Worm (Caenorhabditis elegans) whole organism, L2 larva: ENCODE measurements around the gene fbxa-76.

ENCODE experiments used
- C34F6.9 ChIP-seq: fragments of 150-350 bp; optimal IDR thresholded peaks from 2 replicates; lab custom pipeline; 2014; ENCODE audit warnings: missing biosample characterization, missing genetic modification characterization
- aly-2 ChIP-seq: fragments of 150-350 bp; optimal IDR thresholded peaks from 2 replicates; lab custom pipeline; 2014; ENCODE audit warnings: missing biosample characterization, missing genetic modification characterization
- ama-1 ChIP-seq: fragments of 150-350 bp; optimal IDR thresholded peaks from 2 replicates; lab custom pipeline; 2018; ENCODE audit warnings: inconsistent platforms
- egl-27 ChIP-seq: sonication (generic microtip); optimal IDR thresholded peaks from 3 replicates; lab custom pipeline; 2017; ENCODE audit warnings: missing biosample characterization, missing genetic modification reagents, missing genetic modification characterization
- elt-3 ChIP-seq: sonication (generic microtip); optimal IDR thresholded peaks from 2 replicates; lab custom pipeline; 2017; ENCODE audit warnings: missing biosample characterization, missing genetic modification characterization
- mdl-1 ChIP-seq, 2 experiments: fragments of 150-350 bp in 1 of 2; sonication (generic microtip) in 1 of 2; optimal IDR thresholded peaks; 2 replicates each; lab custom pipeline; 2017; ENCODE audit warnings: missing biosample characterization in 2 of 2, missing genetic modification characterization in 2 of 2
- nhr-77 ChIP-seq: fragments of 150-350 bp; optimal IDR thresholded peaks from 2 replicates; lab custom pipeline; 2014; ENCODE audit warnings: missing biosample characterization, missing genetic modification characterization
- peb-1 ChIP-seq: fragments of 150-350 bp; optimal IDR thresholded peaks from 2 replicates; lab custom pipeline; 2014; ENCODE audit warnings: missing biosample characterization, missing genetic modification characterization
- unc-39 ChIP-seq: fragments of 150-350 bp; optimal IDR thresholded peaks from 2 replicates; lab custom pipeline; 2014; ENCODE audit warnings: missing biosample characterization, missing genetic modification characterization
- unc-62 ChIP-seq: fragments of 150-350 bp; optimal IDR thresholded peaks from 2 replicates; lab custom pipeline; 2014; ENCODE audit warnings: missing biosample characterization, missing genetic modification reagents, missing genetic modification characterization

ce11 chrIII:1225595-1225994 lies 23.4 kb downstream of the fbxa-76 start:
- TF ChIP-seq mdl-1 (tag; optimal IDR thresholded peaks at IDR 0.05; lab: Kevin White, UChicago) (no peak), egl-27 (no peak), unc-39 (tag; lab: Kevin White, UChicago) (no peak), C34F6.9 (tag; lab: Kevin White, UChicago) (no peak), peb-1 (tag; lab: Kevin White, UChicago) (no peak), nhr-77 (no peak), elt-3 (no peak), ama-1 (no peak), aly-2 (tag; lab: Kevin White, UChicago) (no peak), unc-62 (GFP tag; lab: Kevin White, UChicago) (no peak)
